Fruit fly (Drosophila melanogaster) S2 (cell line): ENCODE measurements around the gene CG8927.

Experiments used
- CG8478 ChIP-seq: fragments of >200 bp; optimal IDR thresholded peaks from 2 replicates; lab custom pipeline; 2018
- CTCF ChIP-seq, 2 experiments: fragments of >200 bp; optimal IDR thresholded peaks; 2 replicates each; lab custom pipeline; 2018

DNA sequence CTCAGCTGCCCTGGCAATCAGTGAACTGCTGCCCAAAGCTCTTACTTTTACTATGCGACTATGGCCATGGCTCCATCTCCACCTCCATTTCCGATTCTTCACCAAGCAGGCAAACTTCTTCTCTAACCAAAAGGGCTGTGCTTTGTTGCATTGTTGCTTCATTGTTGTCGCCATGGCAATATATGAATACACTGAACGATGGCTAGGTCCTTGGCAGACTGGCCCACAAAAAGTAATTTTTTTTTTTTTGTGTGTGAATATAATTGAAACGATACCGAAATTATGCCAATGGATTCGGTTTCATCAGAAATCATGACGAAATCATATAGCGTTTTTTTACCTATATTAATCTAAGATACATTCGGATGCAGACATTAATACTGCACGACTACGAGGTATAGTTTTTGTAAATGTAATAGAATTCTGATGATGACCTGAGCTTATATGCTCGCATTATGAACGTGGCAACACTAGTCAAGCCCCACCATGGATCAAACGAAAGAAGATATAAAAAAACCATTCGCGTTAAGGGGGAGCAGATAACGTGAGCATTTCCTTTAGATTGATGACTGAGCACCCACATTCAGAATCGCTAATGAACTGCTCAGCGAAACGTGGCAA lies 39.3 kb downstream of the CG8927 start:
- no peak for TF ChIP-seq CTCF (optimal IDR thresholded peaks at IDR 0.05; lab: Kevin White, UChicago)
- no peak for TF ChIP-seq CG8478 (lab: Kevin White, UChicago)
